Fruit fly (Drosophila melanogaster): Measurements from ENCODE around the gene CG33290.

Gene CG33290

dm6 chr3L:21568848-21569372 is 26.8 kb downstream of the CG33290 start, which contains the start of the genes CRIF and SMC5 (continued):
- peak; percentile 43 for TF ChIP-seq her (GFP tag; optimal IDR thresholded peaks at IDR 0.05)
- TF ChIP-seq ase (GFP tag; IDR thresholded peaks at IDR 0.05) = no peak
- no peak for TF ChIP-seq zf30C (GFP tag; optimal IDR thresholded peaks at IDR 0.05)
- TF ChIP-seq schlank (tag; optimal IDR thresholded peaks at IDR 0.05) = no peak
- peak; percentile 68 for TF ChIP-seq CG4617 (GFP tag; optimal IDR thresholded peaks at IDR 0.05; ENCODE audit: borderline replicate concordance)
- TF ChIP-seq en (GFP tag; optimal IDR thresholded peaks at IDR 0.05) = peak; percentile 0
- no peak for TF ChIP-seq sd (tag; optimal IDR thresholded peaks at IDR 0.05)
- TF ChIP-seq Atf-2 (GFP tag; optimal IDR thresholded peaks at IDR 0.05) = peak; percentile 65
- TF ChIP-seq CG7928 (GFP tag; optimal IDR thresholded peaks at IDR 0.05) = peak; percentile 11
- no peak for TF ChIP-seq CG17385 (GFP tag; optimal IDR thresholded peaks at IDR 0.05)
- peak; percentile 39 for TF ChIP-seq da (GFP tag; optimal IDR thresholded peaks at IDR 0.05)
- peak; percentile 64 for TF ChIP-seq twi (tag; optimal IDR thresholded peaks at IDR 0.05)
- peak; percentile 14 for TF ChIP-seq ERR (GFP tag; optimal IDR thresholded peaks at IDR 0.05)
- TF ChIP-seq mirr (GFP tag; optimal IDR thresholded peaks at IDR 0.05) = no peak
- TF ChIP-seq Nf-YC (tag; optimal IDR thresholded peaks at IDR 0.05) = peak; percentile 70
- TF ChIP-seq CG10321 (GFP tag; IDR thresholded peaks at IDR 0.05) = no peak
- TF ChIP-seq CG14710 (tag; optimal IDR thresholded peaks at IDR 0.05) = peak; percentile 78
- peak; percentile 73 for TF ChIP-seq Abd-B (GFP tag; optimal IDR thresholded peaks at IDR 0.05)
- peak; percentile 88 for TF ChIP-seq lilli (GFP tag; optimal IDR thresholded peaks at IDR 0.05)
- TF ChIP-seq CG4707 (GFP tag; optimal IDR thresholded peaks at IDR 0.05) = no peak
- no peak; the same call in 1 of the 2 replicates for TF ChIP-seq CG13287 (GFP tag; IDR thresholded peaks at IDR 0.05; ENCODE audit: partially characterized antibody)
- peak; percentile 53 for TF ChIP-seq kay (GFP tag; optimal IDR thresholded peaks at IDR 0.05)
- TF ChIP-seq Sox100B (GFP tag; optimal IDR thresholded peaks at IDR 0.05) = peak; percentile 61
- TF ChIP-seq Sin3A (optimal IDR thresholded peaks at IDR 0.05) = peak; percentile 35
- TF ChIP-seq slbo (GFP tag; IDR thresholded peaks at IDR 0.05) = peak; percentile 75
- no peak for TF ChIP-seq CG6813 (GFP tag; optimal IDR thresholded peaks at IDR 0.05)
- no peak for TF ChIP-seq CG8924 (tag; optimal IDR thresholded peaks at IDR 0.05)
- no peak for TF ChIP-seq CG11695 (GFP tag; IDR thresholded peaks at IDR 0.05)
- TF ChIP-seq Antp (GFP tag; optimal IDR thresholded peaks at IDR 0.05) = peak; percentile 36
- TF ChIP-seq jigr1 (GFP tag; IDR thresholded peaks at IDR 0.05) = peak; percentile 39; the same call in 1 of the 3 replicates
- no peak for TF ChIP-seq CG2678 (tag; optimal IDR thresholded peaks at IDR 0.05)
- no peak for TF ChIP-seq ham (GFP tag; IDR thresholded peaks at IDR 0.05)
- TF ChIP-seq Opbp (GFP tag; IDR thresholded peaks at IDR 0.05; ENCODE audit: partially characterized antibody) = no peak
- TF ChIP-seq knrl (GFP tag; IDR thresholded peaks at IDR 0.05; ENCODE audit: partially characterized antibody) = peak; percentile 42; the same call in 1 of the 3 replicates
- TF ChIP-seq br (optimal IDR thresholded peaks at IDR 0.05) = no peak
- no peak for TF ChIP-seq Blimp-1 (GFP tag; optimal IDR thresholded peaks at IDR 0.05)
- peak; percentile 82 for TF ChIP-seq CG9932 (GFP tag; IDR thresholded peaks at IDR 0.05)
- TF ChIP-seq Sry-β (GFP tag; optimal IDR thresholded peaks at IDR 0.05) = peak; percentile 94
- TF ChIP-seq CG7372 (GFP tag; IDR thresholded peaks at IDR 0.05) = peak; percentile 15; the same call in 1 of the 2 replicates
- no peak; the same call in 1 of the 2 replicates for TF ChIP-seq CG6272 (GFP tag; IDR thresholded peaks at IDR 0.05)
- no peak for TF ChIP-seq Dip2 (GFP tag; IDR thresholded peaks at IDR 0.05)
- TF ChIP-seq Doc3 (GFP tag; IDR thresholded peaks at IDR 0.05; ENCODE audit: partially characterized antibody) = no peak
- TF ChIP-seq CG14441 (GFP tag; IDR thresholded peaks at IDR 0.05) = peak; percentile 48; the same call in 1 of the 2 replicates
- TF ChIP-seq CG32532 (GFP tag; IDR thresholded peaks at IDR 0.05) = no peak
- TF ChIP-seq CTCF (GFP tag; optimal IDR thresholded peaks at IDR 0.05) = no peak
- no peak for TF ChIP-seq CG5953 (GFP tag; IDR thresholded peaks at IDR 0.05)
- TF ChIP-seq trem (tag; optimal IDR thresholded peaks at IDR 0.05) = peak; percentile 49
- TF ChIP-seq zfh2 (GFP tag; optimal IDR thresholded peaks at IDR 0.05) = peak; percentile 76
- peak; percentile 64 for TF ChIP-seq CG10267 (tag; optimal IDR thresholded peaks at IDR 0.05)
- TF ChIP-seq CG8478 (optimal IDR thresholded peaks at IDR 0.05) = no peak
- TF ChIP-seq row (GFP tag; IDR thresholded peaks at IDR 0.05) = peak; percentile 94
- TF ChIP-seq esg (GFP tag; conservative IDR thresholded peaks at IDR 0.05) = peak; percentile 48

All from whole organism, embryonic.